Fruit fly (Drosophila melanogaster) whole organism, wandering third instar larva: Measurements from ENCODE around the gene CG10089.

ENCODE experiments used
- Dfd ChIP-seq: fragments of >200 bp; optimal IDR thresholded peaks from 2 replicates; lab custom pipeline; 2017; ENCODE audit warnings: missing biosample characterization, missing genetic modification characterization
- Hnf4 ChIP-seq: fragments of 200-800 bp; sonication (Bioruptor generic); optimal IDR thresholded peaks from 2 replicates; lab custom pipeline; 2016; ENCODE audit warnings: missing biosample characterization, mild to moderate bottlenecking, missing genetic modification characterization
- Hr78 ChIP-seq: fragments of >200 bp; optimal IDR thresholded peaks from 2 replicates; lab custom pipeline; 2017; ENCODE audit warnings: missing biosample characterization, missing genetic modification characterization
- Jra ChIP-seq: sonication (Bioruptor generic); optimal IDR thresholded peaks from 2 replicates; lab custom pipeline; 2016; ENCODE audit warnings: missing biosample characterization, missing genetic modification characterization
- brk ChIP-seq: fragments of 200-800 bp; sonication (Bioruptor generic); optimal IDR thresholded peaks from 2 replicates; lab custom pipeline; 2016; ENCODE audit warnings: missing biosample characterization, mild to moderate bottlenecking, missing genetic modification characterization
- ey ChIP-seq: fragments of 200-800 bp; sonication (Bioruptor generic); optimal IDR thresholded peaks from 2 replicates; lab custom pipeline; 2016; ENCODE audit warnings: missing biosample characterization, missing genetic modification characterization
- h ChIP-seq: fragments of 200-800 bp; sonication (Bioruptor generic); optimal IDR thresholded peaks from 3 replicates; lab custom pipeline; 2016; ENCODE audit warnings: missing biosample characterization, mild to moderate bottlenecking, missing genetic modification characterization
- lola ChIP-seq: fragments of >200 bp; optimal IDR thresholded peaks from 2 replicates; lab custom pipeline; 2017; ENCODE audit warnings: missing biosample characterization, missing genetic modification characterization
- psq ChIP-seq: fragments of 200-800 bp; sonication (Bioruptor generic); optimal IDR thresholded peaks from 3 replicates; lab custom pipeline; 2017; ENCODE audit warnings: missing biosample characterization, mild to moderate bottlenecking, missing genetic modification characterization, moderate library complexity
- sv ChIP-seq: fragments of 200-800 bp; sonication (Bioruptor generic); optimal IDR thresholded peaks from 3 replicates; lab custom pipeline; 2016; ENCODE audit warnings: missing biosample characterization, missing genetic modification characterization
- woc ChIP-seq: sonication (Bioruptor generic); optimal IDR thresholded peaks from 2 replicates; lab custom pipeline; 2016; ENCODE audit warnings: missing biosample characterization, mild to moderate bottlenecking, missing genetic modification characterization

dm6 chr3L:13474607-13475006 is at the start of gene CG10089:
- TF ChIP-seq sv (GFP tag; lab: Kevin White, UChicago) = no peak
- TF ChIP-seq Hr78 (GFP tag; lab: Kevin White, UChicago) = no peak
- no peak for TF ChIP-seq brk
- no peak for TF ChIP-seq Hnf4 (GFP tag; lab: Kevin White, UChicago)
- TF ChIP-seq h (GFP tag; lab: Kevin White, UChicago) = no peak
- no peak for TF ChIP-seq Dfd (GFP tag; lab: Kevin White, UChicago)
- no peak for TF ChIP-seq lola
- no peak for TF ChIP-seq Jra
- TF ChIP-seq ey (GFP tag; lab: Kevin White, UChicago) = no peak
- no peak for TF ChIP-seq psq (GFP tag; lab: Kevin White, UChicago)
- no peak for TF ChIP-seq woc (GFP tag; lab: Kevin White, UChicago)
